Fruit fly (Drosophila melanogaster): ENCODE results near the gene CG13607.
A peak's percentile ranks its signal among the peaks of the same experiment; 100 is the strongest.

Gene CG13607

dm6 chr3R:24142971-24143370 is 26.8 kb upstream of the CG13607 start (continued):
- TF ChIP-seq CG6272 (GFP tag; IDR thresholded peaks at IDR 0.05) (no peak), CG17829 (tag; optimal IDR thresholded peaks at IDR 0.05) (peak; percentile 22), CG13123 (GFP tag; optimal IDR thresholded peaks at IDR 0.05) (no peak), CG18476 (GFP tag; optimal IDR thresholded peaks at IDR 0.05) (no peak), lmd (GFP tag; IDR thresholded peaks at IDR 0.05) (peak; percentile 33; the same call in 1 of the 2 replicates), crol (GFP tag; IDR thresholded peaks at IDR 0.05) (peak; percentile 41; the same call in 1 of the 2 replicates), wor (GFP tag; IDR thresholded peaks at IDR 0.05) (no peak), insv (GFP tag; optimal IDR thresholded peaks at IDR 0.05) (no peak)

dm6 chr3R:24141013-24141592 is 25.0 kb upstream of the CG13607 start, which contains the start of gene Kal1:
TSS of gene Kal1 (plus strand) at chr3R:24141395.
- peak; percentile 88 for TF ChIP-seq Fer3 (tag; optimal IDR thresholded peaks at IDR 0.05)
- TF ChIP-seq CG10959 (GFP tag; IDR thresholded peaks at IDR 0.05), result peak; percentile 86
- TF ChIP-seq Trl (optimal IDR thresholded peaks at IDR 0.05), result peak in 1 of 2 experiments; percentile 44
- no peak for TF ChIP-seq Trl (GFP tag; optimal IDR thresholded peaks at IDR 0.05)
- no peak for TF ChIP-seq unc-4 (GFP tag; IDR thresholded peaks at IDR 0.05; ENCODE audit: partially characterized antibody)
- TF ChIP-seq CG16863 (GFP tag; optimal IDR thresholded peaks at IDR 0.05), result peak; percentile 45
- peak; percentile 83; the same call in 1 of the 2 replicates for TF ChIP-seq CG14014 (GFP tag; IDR thresholded peaks at IDR 0.05)
- TF ChIP-seq eve (GFP tag; optimal IDR thresholded peaks at IDR 0.05), result no peak
- peak; percentile 78 for TF ChIP-seq MTF-1 (GFP tag; optimal IDR thresholded peaks at IDR 0.05; ENCODE audit: borderline replicate concordance)
- TF ChIP-seq CG10462 (GFP tag; optimal IDR thresholded peaks at IDR 0.05), result peak; percentile 72
- TF ChIP-seq CG2120 (GFP tag; optimal IDR thresholded peaks at IDR 0.05), result peak; percentile 17
- TF ChIP-seq Max (GFP tag; optimal IDR thresholded peaks at IDR 0.05), result peak; percentile 74
- peak; percentile 94 for TF ChIP-seq fd96Cb (tag; optimal IDR thresholded peaks at IDR 0.05)
- TF ChIP-seq BEAF-32 (GFP tag; optimal IDR thresholded peaks at IDR 0.05), result no peak
- TF ChIP-seq ewg (GFP tag; optimal IDR thresholded peaks at IDR 0.05), result peak; percentile 91
- TF ChIP-seq NK7.1 (GFP tag; optimal IDR thresholded peaks at IDR 0.05), result no peak
- peak; percentile 89 for TF ChIP-seq CG12299 (tag; optimal IDR thresholded peaks at IDR 0.05)
- TF ChIP-seq CG5245 (GFP tag; optimal IDR thresholded peaks at IDR 0.05), result peak; percentile 85
- TF ChIP-seq nau (GFP tag; optimal IDR thresholded peaks at IDR 0.05), result no peak
- peak; percentile 96 for TF ChIP-seq PHDP (tag; optimal IDR thresholded peaks at IDR 0.05)
- TF ChIP-seq Lim3 (GFP tag; IDR thresholded peaks at IDR 0.05), result peak; percentile 62
- peak; percentile 55; the same call in 1 of the 2 replicates for TF ChIP-seq CG10321 (GFP tag; IDR thresholded peaks at IDR 0.05)
- peak; percentile 74 for TF ChIP-seq CG6765 (GFP tag; optimal IDR thresholded peaks at IDR 0.05)
- TF ChIP-seq CG30403 (GFP tag; optimal IDR thresholded peaks at IDR 0.05), result peak; percentile 88
- peak; percentile 57 for TF ChIP-seq ac (GFP tag; optimal IDR thresholded peaks at IDR 0.05)
- peak; percentile 62 for TF ChIP-seq kay (GFP tag; optimal IDR thresholded peaks at IDR 0.05)
- peak; percentile 63 for TF ChIP-seq TFAM (GFP tag; optimal IDR thresholded peaks at IDR 0.05)
- TF ChIP-seq Opbp (GFP tag; IDR thresholded peaks at IDR 0.05; ENCODE audit: partially characterized antibody), result no peak
- peak; percentile 93 for TF ChIP-seq D19A (tag; optimal IDR thresholded peaks at IDR 0.05)
- peak; percentile 96 for TF ChIP-seq HLH3B (GFP tag; IDR thresholded peaks at IDR 0.05)
- TF ChIP-seq CG15479 (GFP tag; optimal IDR thresholded peaks at IDR 0.05), result no peak
- peak; percentile 58; the same call in 2 of the 3 replicates for TF ChIP-seq CG6175 (GFP tag; IDR thresholded peaks at IDR 0.05)
- TF ChIP-seq Hr39 (optimal IDR thresholded peaks at IDR 0.05), result no peak
- TF ChIP-seq CG4854 (GFP tag; optimal IDR thresholded peaks at IDR 0.05), result peak; percentile 9
- peak; percentile 44; the same call in 1 of the 2 replicates for TF ChIP-seq NFAT (GFP tag; IDR thresholded peaks at IDR 0.05)
- peak; percentile 78 for TF ChIP-seq cato (GFP tag; optimal IDR thresholded peaks at IDR 0.05; ENCODE audit: borderline replicate concordance)
- TF ChIP-seq HLH4C (GFP tag; IDR thresholded peaks at IDR 0.05; ENCODE audit: partially characterized antibody), result peak; percentile 39; the same call in 1 of the 3 replicates
- TF ChIP-seq Mad (GFP tag; optimal IDR thresholded peaks at IDR 0.05), result peak; percentile 22
- no peak for TF ChIP-seq CG12744 (GFP tag; optimal IDR thresholded peaks at IDR 0.05)
- TF ChIP-seq cg (GFP tag; optimal IDR thresholded peaks at IDR 0.05), result peak; percentile 26
- peak; percentile 80 for TF ChIP-seq jigr1 (GFP tag; IDR thresholded peaks at IDR 0.05)
